Worm (Caenorhabditis elegans) whole organism, L3 larva: ENCODE results near the gene srlf-13.

Source experiments
- R02D3.7 ChIP-seq: fragments of 150-350 bp; optimal IDR thresholded peaks from 2 replicates; lab custom pipeline; 2014; ENCODE audit warnings: missing biosample characterization, missing genetic modification characterization
- ZK546.5 ChIP-seq: sonication (generic microtip); optimal IDR thresholded peaks from 2 replicates; lab custom pipeline; 2017; ENCODE audit warnings: missing biosample characterization, missing genetic modification characterization
- aly-2 ChIP-seq: fragments of 150-350 bp; optimal IDR thresholded peaks from 2 replicates; lab custom pipeline; 2014; ENCODE audit warnings: missing biosample characterization, missing genetic modification characterization
- ceh-28 ChIP-seq: fragments of 150-350 bp; optimal IDR thresholded peaks from 2 replicates; lab custom pipeline; 2014; ENCODE audit warnings: missing biosample characterization, missing genetic modification reagents, missing genetic modification characterization
- ceh-82 ChIP-seq: fragments of 150-350 bp; optimal IDR thresholded peaks from 2 replicates; lab custom pipeline; 2014; ENCODE audit warnings: missing biosample characterization, missing genetic modification characterization
- ceh-9 ChIP-seq: sonication (generic microtip); optimal IDR thresholded peaks from 2 replicates; lab custom pipeline; 2018; ENCODE audit warnings: missing biosample characterization, missing genetic modification characterization
- daf-12 ChIP-seq: fragments of 150-350 bp; optimal IDR thresholded peaks from 2 replicates; lab custom pipeline; 2014; ENCODE audit warnings: missing biosample characterization, missing genetic modification reagents, missing genetic modification characterization
- egl-27 ChIP-seq: sonication (generic microtip); optimal IDR thresholded peaks from 4 replicates; lab custom pipeline; 2017; ENCODE audit warnings: missing biosample characterization, missing genetic modification reagents, missing genetic modification characterization
- egl-5 ChIP-seq: fragments of 150-350 bp; optimal IDR thresholded peaks from 2 replicates; lab custom pipeline; 2017; ENCODE audit warnings: missing biosample characterization, missing genetic modification reagents, missing genetic modification characterization, inconsistent platforms
- elt-2 ChIP-seq: sonication (generic microtip); optimal IDR thresholded peaks from 2 replicates; lab custom pipeline; 2016; ENCODE audit warnings: missing genetic modification reagents, mild to moderate bottlenecking, missing genetic modification characterization, missing compliant biosample characterization
- elt-3 ChIP-seq, 3 experiments: fragments of 150-350 bp in 1 of 3; sonication (generic microtip) in 2 of 3; optimal IDR thresholded peaks; 2 replicates in 2 of 3; 4 replicates in 1 of 3; lab custom pipeline; 2014 to 2017; ENCODE audit warnings: missing biosample characterization in 3 of 3, missing genetic modification characterization in 3 of 3
- eor-1 ChIP-seq, 2 experiments: fragments of 150-350 bp; optimal IDR thresholded peaks; 2 replicates each; lab custom pipeline; 2014 to 2018; ENCODE audit warnings: missing biosample characterization in 2 of 2, missing genetic modification characterization in 2 of 2
- fkh-10 ChIP-seq: sonication (generic microtip); optimal IDR thresholded peaks from 2 replicates; lab custom pipeline; 2017; ENCODE audit warnings: missing biosample characterization, missing genetic modification reagents, missing genetic modification characterization
- hmg-11 ChIP-seq: sonication (generic microtip); optimal IDR thresholded peaks from 2 replicates; lab custom pipeline; 2016; ENCODE audit warnings: missing genetic modification characterization, missing compliant biosample characterization
- jun-1 ChIP-seq: fragments of 150-350 bp; optimal IDR thresholded peaks from 2 replicates; lab custom pipeline; 2014; ENCODE audit warnings: missing biosample characterization, missing genetic modification reagents, missing genetic modification characterization
- lin-15B ChIP-seq: fragments of 150-350 bp; optimal IDR thresholded peaks from 2 replicates; lab custom pipeline; 2014; ENCODE audit warnings: missing biosample characterization, missing genetic modification characterization
- lin-39 ChIP-seq: fragments of 150-350 bp; optimal IDR thresholded peaks from 2 replicates; lab custom pipeline; 2018; ENCODE audit warnings: missing biosample characterization, missing genetic modification reagents, missing genetic modification characterization
- lsy-12 ChIP-seq: sonication (generic microtip); optimal IDR thresholded peaks from 2 replicates; lab custom pipeline; 2016; ENCODE audit warnings: mild to moderate bottlenecking, missing genetic modification characterization, missing compliant biosample characterization
- mdl-1 ChIP-seq: fragments of 150-350 bp; optimal IDR thresholded peaks from 2 replicates; lab custom pipeline; 2014; ENCODE audit warnings: missing biosample characterization, missing genetic modification characterization
- nfya-1 ChIP-seq: sonication (generic microtip); optimal IDR thresholded peaks from 2 replicates; lab custom pipeline; 2017; ENCODE audit warnings: missing genetic modification characterization, mild to moderate bottlenecking, missing compliant biosample characterization, antibody characterized with exemption, moderate library complexity; ENCODE audit not compliant: insufficient read depth
- nhr-11 ChIP-seq: fragments of 150-350 bp; optimal IDR thresholded peaks from 2 replicates; lab custom pipeline; 2014; ENCODE audit warnings: missing biosample characterization, missing genetic modification characterization
- nhr-12 ChIP-seq: fragments of 150-350 bp; optimal IDR thresholded peaks from 2 replicates; lab custom pipeline; 2014; ENCODE audit warnings: missing biosample characterization, missing genetic modification characterization
- nhr-237 ChIP-seq: fragments of 150-350 bp; optimal IDR thresholded peaks from 2 replicates; lab custom pipeline; 2014; ENCODE audit warnings: missing biosample characterization, missing genetic modification characterization
- nhr-25 ChIP-seq: sonication (generic microtip); optimal IDR thresholded peaks from 2 replicates; lab custom pipeline; 2017; ENCODE audit warnings: missing biosample characterization, missing genetic modification characterization
- nhr-28 ChIP-seq: fragments of 150-350 bp; optimal IDR thresholded peaks from 2 replicates; lab custom pipeline; 2014; ENCODE audit warnings: missing biosample characterization, missing genetic modification characterization
- nhr-43 ChIP-seq: sonication (generic microtip); optimal IDR thresholded peaks from 2 replicates; lab custom pipeline; 2016; ENCODE audit warnings: mild to moderate bottlenecking, missing genetic modification characterization, missing compliant biosample characterization; ENCODE audit not compliant: poor library complexity, severe bottlenecking
- nhr-67 ChIP-seq: fragments of 150-350 bp; optimal IDR thresholded peaks from 2 replicates; lab custom pipeline; 2014; ENCODE audit warnings: missing biosample characterization, missing genetic modification characterization
- nhr-77 ChIP-seq: fragments of 150-350 bp; optimal IDR thresholded peaks from 2 replicates; lab custom pipeline; 2014; ENCODE audit warnings: missing biosample characterization, missing genetic modification characterization
- pha-4 ChIP-seq: fragments of 150-350 bp; optimal IDR thresholded peaks from 2 replicates; lab custom pipeline; 2014; ENCODE audit warnings: missing biosample characterization, missing genetic modification reagents, missing genetic modification characterization
- pqm-1 ChIP-seq: fragments of 150-350 bp; optimal IDR thresholded peaks from 2 replicates; lab custom pipeline; 2017; ENCODE audit warnings: missing biosample characterization, missing genetic modification characterization, inconsistent platforms
- sea-2 ChIP-seq: fragments of 150-350 bp; sonication (generic microtip); optimal IDR thresholded peaks from 4 replicates; lab custom pipeline; 2014; ENCODE audit warnings: missing biosample characterization, missing genetic modification reagents, missing genetic modification characterization
- skn-1 ChIP-seq: fragments of 150-350 bp; optimal IDR thresholded peaks from 2 replicates; lab custom pipeline; 2014; ENCODE audit warnings: missing biosample characterization, missing genetic modification characterization
- snpc-4 ChIP-seq: fragments of 150-350 bp; optimal IDR thresholded peaks from 2 replicates; lab custom pipeline; 2014; ENCODE audit warnings: missing biosample characterization, missing genetic modification characterization
- tbx-2 ChIP-seq: sonication (generic microtip); optimal IDR thresholded peaks from 2 replicates; lab custom pipeline; 2016; ENCODE audit warnings: mild to moderate bottlenecking, missing genetic modification characterization, missing compliant biosample characterization
- unc-39 ChIP-seq: sonication (generic microtip); optimal IDR thresholded peaks from 4 replicates; lab custom pipeline; 2017; ENCODE audit warnings: missing biosample characterization, missing genetic modification characterization
- ztf-4 ChIP-seq: fragments of 150-350 bp; optimal IDR thresholded peaks from 2 replicates; lab custom pipeline; 2014; ENCODE audit warnings: missing biosample characterization, missing genetic modification characterization

The srlf-13 gene

ce11 chrIV:10887285-10887684 is 9.1 kb downstream of the srlf-13 start, which contains the start of gene F13E9.16:
Gene F13E9.16 (minus strand): TSS chrIV:10887385.
- no peak for TF ChIP-seq nhr-11 (tag; lab: Kevin White, UChicago)
- no peak for TF ChIP-seq pqm-1 (tag; lab: Kevin White, UChicago)
- no peak for TF ChIP-seq egl-5 (tag; lab: Kevin White, UChicago)
- no peak for TF ChIP-seq lin-15B
- no peak for TF ChIP-seq fkh-10 (GFP tag; lab: Kevin White, UChicago)
- TF ChIP-seq nfya-1 (tag; lab: Kevin White, UChicago): no peak
- TF ChIP-seq tbx-2 (tag; lab: Kevin White, UChicago): no peak
- no peak for TF ChIP-seq egl-27 (tag; lab: Kevin White, UChicago)
- TF ChIP-seq ceh-82 (tag; lab: Kevin White, UChicago): no peak

ce11 chrIV:10885915-10886314 is 10.5 kb downstream of the srlf-13 start, which contains the start of gene srlf-11:
Gene srlf-11 (minus strand): TSS chrIV:10886015.
- TF ChIP-seq nhr-43 (tag; lab: Kevin White, UChicago) (no peak), sea-2 (GFP tag; lab: Kevin White, UChicago) (no peak), unc-39 (tag; lab: Kevin White, UChicago) (no peak), pqm-1 (tag; lab: Kevin White, UChicago) (no peak), ZK546.5 (tag; lab: Kevin White, UChicago) (no peak), nfya-1 (tag; lab: Kevin White, UChicago) (no peak), egl-27 (tag; lab: Kevin White, UChicago) (no peak), lin-39 (tag; lab: Kevin White, UChicago) (no peak), mdl-1 (tag; lab: Kevin White, UChicago) (no peak), snpc-4 (tag; lab: Kevin White, UChicago) (no peak), lin-15B (no peak), nhr-237 (tag; lab: Kevin White, UChicago) (no peak), pha-4 (tag; lab: Kevin White, UChicago) (no peak), eor-1 (tag; optimal IDR thresholded peaks at IDR 0.05; lab: Kevin White, UChicago) (no peak), daf-12 (no peak), ztf-4 (no peak), hmg-11 (tag; lab: Kevin White, UChicago) (no peak), elt-2 (tag; lab: Kevin White, UChicago) (no peak), aly-2 (tag; lab: Kevin White, UChicago) (no peak)

DNA sequence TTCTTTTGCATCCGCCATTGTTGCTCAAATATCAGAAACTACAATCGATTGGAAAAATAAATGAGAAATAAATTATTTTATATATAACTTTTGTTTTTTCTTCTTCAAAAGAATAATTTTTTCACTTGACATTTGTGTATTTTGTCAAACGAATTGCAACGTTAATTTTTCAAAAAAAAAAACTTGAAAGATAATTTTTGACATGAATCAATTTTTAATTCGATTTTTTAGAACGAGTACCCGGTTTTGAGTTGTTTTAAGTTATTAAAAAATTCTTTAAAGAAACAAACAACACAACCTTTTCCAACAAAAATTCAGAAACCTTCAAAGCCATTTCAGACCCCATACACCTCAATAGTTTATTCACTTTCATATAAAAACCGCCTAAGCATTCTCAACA is 12.1 kb downstream of the srlf-13 start, which contains the start of gene F13E9.5:
Gene F13E9.5, minus strand, starts transcription at position 101 of the 400 bp plus-strand sequence.
- TF ChIP-seq nfya-1 (tag; lab: Kevin White, UChicago) (no peak), jun-1 (no peak), elt-3 (tag; optimal IDR thresholded peaks at IDR 0.05; lab: Kevin White, UChicago) (no peak), eor-1 (tag; optimal IDR thresholded peaks at IDR 0.05; lab: Kevin White, UChicago) (no peak), nhr-28 (tag; lab: Kevin White, UChicago) (no peak), fkh-10 (GFP tag; lab: Kevin White, UChicago) (no peak), ceh-9 (tag; lab: Kevin White, UChicago) (no peak), nhr-25 (tag; lab: Kevin White, UChicago) (no peak), nhr-12 (no peak), lsy-12 (tag; lab: Kevin White, UChicago) (no peak), skn-1 (tag; lab: Kevin White, UChicago) (no peak), lin-39 (tag; lab: Kevin White, UChicago) (no peak), nhr-67 (tag; lab: Kevin White, UChicago) (no peak), nhr-77 (no peak), ztf-4 (no peak), R02D3.7 (tag; lab: Kevin White, UChicago) (no peak), lin-15B (no peak), ceh-82 (tag; lab: Kevin White, UChicago) (no peak)
- TF ChIP-seq, all 47 proteins: peak for 0

DNA sequence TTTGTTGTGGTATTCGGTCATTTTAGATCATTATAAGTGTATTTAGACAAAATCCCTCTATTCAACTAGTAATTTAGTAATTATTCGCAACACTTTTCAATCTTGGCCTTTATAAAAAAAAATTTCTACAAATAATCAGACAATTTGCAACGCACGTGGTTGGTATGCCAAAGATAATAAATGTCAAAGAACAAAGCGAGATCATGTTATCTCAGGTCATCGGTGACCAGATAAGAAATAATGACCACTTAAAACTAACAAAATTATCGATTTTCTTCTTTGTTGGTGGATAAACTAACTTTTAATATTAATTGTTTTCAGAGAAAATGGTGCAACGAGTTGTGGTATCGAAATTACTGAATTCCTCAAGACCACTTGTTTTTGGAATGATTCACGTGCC is 15.2 kb downstream of the srlf-13 start, which contains the start of gene F13E9.13:
Gene F13E9.13, plus strand, starts transcription at position 317 of the 400 bp plus-strand sequence.
- TF ChIP-seq elt-2 (tag; lab: Kevin White, UChicago): peak; percentile 67
- no peak for TF ChIP-seq egl-5 (tag; lab: Kevin White, UChicago)
- peak; percentile 18 for TF ChIP-seq ceh-28
